Worm (Caenorhabditis elegans): Measurements from ENCODE around the gene E02H4.4.

Gene E02H4.4

ce11 chrX:14303078-14303477, 45.3 kb downstream of the E02H4.4 start, which contains the start of gene C11H1.5:
Gene C11H1.5, minus strand, starts transcription at chrX:14303178.
- TF ChIP-seq ref-1 (GFP tag; conservative IDR thresholded peaks at IDR 0.05) (no peak), tab-1 (GFP tag; IDR thresholded peaks at IDR 0.05) (no peak), T22C8.4 (GFP tag; IDR thresholded peaks at IDR 0.05) (no peak), ztf-29 (GFP tag; IDR thresholded peaks at IDR 0.05) (no peak), med-1 (GFP tag; optimal IDR thresholded peaks at IDR 0.05; ENCODE audit: insufficient read depth) (no peak), klf-2 (GFP tag; conservative IDR thresholded peaks at IDR 0.05) (no peak), ztf-23 (GFP tag; IDR thresholded peaks at IDR 0.05) (no peak), flt-1 (GFP tag; IDR thresholded peaks at IDR 0.05) (no peak), cog-1 (tag; optimal IDR thresholded peaks at IDR 0.05) (no peak)

- TF ChIP-seq ztf-23 (GFP tag; IDR thresholded peaks at IDR 0.05) = no peak
- no peak for TF ChIP-seq ztf-29 (GFP tag; IDR thresholded peaks at IDR 0.05)
- no peak for TF ChIP-seq klf-2 (GFP tag; conservative IDR thresholded peaks at IDR 0.05)
- TF ChIP-seq T22C8.4 (GFP tag; IDR thresholded peaks at IDR 0.05) = no peak
- no peak for TF ChIP-seq ref-1 (GFP tag; conservative IDR thresholded peaks at IDR 0.05)
- TF ChIP-seq tab-1 (GFP tag; IDR thresholded peaks at IDR 0.05) = no peak
- TF ChIP-seq flt-1 (GFP tag; IDR thresholded peaks at IDR 0.05) = no peak
- no peak for TF ChIP-seq med-1 (GFP tag; optimal IDR thresholded peaks at IDR 0.05; ENCODE audit: insufficient read depth)
- TF ChIP-seq cog-1 (tag; optimal IDR thresholded peaks at IDR 0.05) = no peak
These were observed 49.9 kb downstream of the E02H4.4 start, which contains the start of gene gphr-2 for ce11 chrX:14307667-14308066. Gene gphr-2, minus strand, starts transcription at chrX:14307767.

DNA sequence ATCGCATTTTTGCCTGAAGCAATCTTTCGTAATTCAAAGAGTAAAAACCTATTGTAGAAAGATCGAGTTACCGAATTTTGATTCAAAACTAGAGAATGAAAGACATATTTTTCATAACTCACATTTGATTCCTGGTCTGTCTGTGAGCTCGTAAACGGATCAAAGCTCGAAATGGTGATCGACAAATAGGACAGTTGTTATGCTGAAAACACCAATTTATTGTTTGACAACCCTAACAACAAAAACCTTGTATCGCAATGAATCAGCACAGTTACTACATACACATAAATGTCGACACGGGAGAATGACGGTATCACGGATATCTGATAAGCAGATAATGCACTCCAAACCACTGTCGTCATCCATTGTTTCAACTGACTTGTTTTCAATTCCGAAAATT, 51.9 kb downstream of the E02H4.4 start:
- no peak for TF ChIP-seq ref-1 (GFP tag; conservative IDR thresholded peaks at IDR 0.05)
- no peak for TF ChIP-seq ztf-29 (GFP tag; IDR thresholded peaks at IDR 0.05)
- no peak for TF ChIP-seq ztf-23 (GFP tag; IDR thresholded peaks at IDR 0.05)
- no peak for TF ChIP-seq cog-1 (tag; optimal IDR thresholded peaks at IDR 0.05)
- no peak for TF ChIP-seq klf-2 (GFP tag; conservative IDR thresholded peaks at IDR 0.05)
- TF ChIP-seq T22C8.4 (GFP tag; IDR thresholded peaks at IDR 0.05) = no peak
- no peak for TF ChIP-seq flt-1 (GFP tag; IDR thresholded peaks at IDR 0.05)
- no peak for TF ChIP-seq tab-1 (GFP tag; IDR thresholded peaks at IDR 0.05)
- no peak for TF ChIP-seq med-1 (GFP tag; optimal IDR thresholded peaks at IDR 0.05; ENCODE audit: insufficient read depth)

DNA sequence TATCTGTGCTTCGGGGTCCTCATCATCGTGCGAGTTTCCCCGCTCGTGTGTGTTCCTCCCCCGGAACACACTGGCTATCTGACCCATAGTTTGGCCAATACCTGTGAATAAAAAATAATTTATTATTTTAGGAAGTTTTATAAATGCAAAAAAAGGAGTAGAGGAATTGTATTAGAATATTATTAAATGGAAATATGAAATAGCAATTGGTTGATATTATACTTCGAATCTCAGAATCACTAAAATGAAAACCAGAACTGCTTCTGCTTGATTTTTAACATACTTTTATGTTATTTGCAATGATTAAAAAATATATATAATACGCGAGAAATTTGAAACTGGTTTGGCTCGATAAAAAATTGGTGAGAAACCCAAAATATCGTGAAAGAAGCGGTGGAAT, 53.8 kb downstream of the E02H4.4 start, which contains the start of gene mgrn-1:
TSS of gene mgrn-1 (minus strand) at position 101 of the 400 bp plus-strand sequence.
- no peak for TF ChIP-seq tab-1 (GFP tag; IDR thresholded peaks at IDR 0.05)
- no peak for TF ChIP-seq ztf-23 (GFP tag; IDR thresholded peaks at IDR 0.05)
- TF ChIP-seq ztf-29 (GFP tag; IDR thresholded peaks at IDR 0.05) = no peak
- TF ChIP-seq klf-2 (GFP tag; conservative IDR thresholded peaks at IDR 0.05) = no peak
- no peak for TF ChIP-seq ref-1 (GFP tag; conservative IDR thresholded peaks at IDR 0.05)
- TF ChIP-seq cog-1 (tag; optimal IDR thresholded peaks at IDR 0.05) = no peak
- TF ChIP-seq T22C8.4 (GFP tag; IDR thresholded peaks at IDR 0.05) = no peak
- TF ChIP-seq med-1 (GFP tag; optimal IDR thresholded peaks at IDR 0.05; ENCODE audit: insufficient read depth) = no peak
- TF ChIP-seq flt-1 (GFP tag; IDR thresholded peaks at IDR 0.05) = no peak
